Worm (Caenorhabditis elegans) whole organism, late embryonic: ENCODE data around the gene C18D4.6.

Experiments
- C08G9.2 ChIP-seq: sonication (generic microtip); optimal IDR thresholded peaks from 2 replicates; lab custom pipeline; 2016; ENCODE audit warnings: mild to moderate bottlenecking, missing genetic modification characterization, moderate library complexity, missing compliant biosample characterization
- C38D4.7 ChIP-seq: fragments of 200-800 bp; sonication (Bioruptor generic); optimal IDR thresholded peaks from 2 replicates; lab custom pipeline; 2018; ENCODE audit warnings: mild to moderate bottlenecking, missing genetic modification characterization, moderate library complexity, missing compliant biosample characterization
- F13H6.1 ChIP-seq: sonication (generic microtip); optimal IDR thresholded peaks from 2 replicates; lab custom pipeline; 2016; ENCODE audit warnings: missing genetic modification characterization, missing compliant biosample characterization
- K09A11.1 ChIP-seq: sonication (generic microtip); optimal IDR thresholded peaks from 2 replicates; lab custom pipeline; 2017; ENCODE audit warnings: antibody characterized with exemption, mild to moderate bottlenecking, missing genetic modification characterization, missing compliant biosample characterization; ENCODE audit not compliant: insufficient read depth
- Y22D7AL.16 ChIP-seq: sonication (generic microtip); optimal IDR thresholded peaks from 2 replicates; lab custom pipeline; 2016; ENCODE audit warnings: missing genetic modification characterization, missing compliant biosample characterization
- ahr-1 ChIP-seq: sonication (generic microtip); optimal IDR thresholded peaks from 2 replicates; lab custom pipeline; 2016; ENCODE audit warnings: missing genetic modification characterization, missing compliant biosample characterization
- ceh-14 ChIP-seq: sonication (generic microtip); optimal IDR thresholded peaks from 2 replicates; lab custom pipeline; 2016; ENCODE audit warnings: missing genotype, missing genetic modification characterization, missing compliant biosample characterization
- ceh-24 ChIP-seq: sonication (generic microtip); optimal IDR thresholded peaks from 2 replicates; lab custom pipeline; 2016; ENCODE audit warnings: mild to moderate bottlenecking, missing genetic modification characterization, missing compliant biosample characterization
- ceh-30 ChIP-seq: fragments of 150-350 bp; optimal IDR thresholded peaks from 2 replicates; lab custom pipeline; 2014; ENCODE audit warnings: missing biosample characterization, missing genetic modification characterization
- ceh-31 ChIP-seq: sonication (generic microtip); optimal IDR thresholded peaks from 2 replicates; lab custom pipeline; 2016; ENCODE audit warnings: missing genetic modification characterization, missing compliant biosample characterization
- ceh-45 ChIP-seq: fragments of 200-800 bp; sonication (Bioruptor generic); IDR thresholded peaks from 2 replicates; pipeline ENCODE4 v1.3.6; 2022; ENCODE audit warnings: missing genetic modification reagents, missing genetic modification characterization, missing compliant biosample characterization
- ceh-48 ChIP-seq: sonication (generic microtip); optimal IDR thresholded peaks from 2 replicates; lab custom pipeline; 2016; ENCODE audit warnings: missing genetic modification characterization, inconsistent platforms, missing compliant biosample characterization
- ceh-9 ChIP-seq: sonication (generic microtip); optimal IDR thresholded peaks from 2 replicates; lab custom pipeline; 2016; ENCODE audit warnings: mild to moderate bottlenecking, missing genetic modification characterization, inconsistent platforms, missing compliant biosample characterization
- dve-1 ChIP-seq: sonication (generic microtip); optimal IDR thresholded peaks from 2 replicates; lab custom pipeline; 2017; ENCODE audit warnings: antibody characterized with exemption, mild to moderate bottlenecking, missing genetic modification characterization, missing compliant biosample characterization
- elt-2 ChIP-seq: sonication (generic microtip); optimal IDR thresholded peaks from 2 replicates; lab custom pipeline; 2016; ENCODE audit warnings: missing genetic modification reagents, missing genetic modification characterization, missing compliant biosample characterization
- ets-4 ChIP-seq: sonication (generic microtip); optimal IDR thresholded peaks from 2 replicates; lab custom pipeline; 2016; ENCODE audit warnings: missing genetic modification characterization, missing compliant biosample characterization
- eyg-1 ChIP-seq: sonication (generic microtip); optimal IDR thresholded peaks from 2 replicates; lab custom pipeline; 2016; ENCODE audit warnings: missing genotype, missing genetic modification characterization, missing compliant biosample characterization
- fax-1 ChIP-seq: sonication (generic microtip); optimal IDR thresholded peaks from 2 replicates; lab custom pipeline; 2016; ENCODE audit warnings: missing genotype, missing genetic modification characterization, missing compliant biosample characterization
- gmeb-2 ChIP-seq: sonication (generic microtip); optimal IDR thresholded peaks from 2 replicates; lab custom pipeline; 2016; ENCODE audit warnings: missing genetic modification characterization, inconsistent platforms, missing compliant biosample characterization
- hlh-13 ChIP-seq: fragments of 200-800 bp; sonication (Bioruptor generic); optimal IDR thresholded peaks from 2 replicates; lab custom pipeline; 2018; ENCODE audit warnings: mild to moderate bottlenecking, missing genetic modification characterization, missing compliant biosample characterization
- hlh-30 ChIP-seq: sonication (generic microtip); optimal IDR thresholded peaks from 2 replicates; lab custom pipeline; 2017; ENCODE audit warnings: antibody characterized with exemption, missing genetic modification characterization, missing compliant biosample characterization; ENCODE audit not compliant: insufficient read depth
- hlh-6 ChIP-seq: sonication (generic microtip); optimal IDR thresholded peaks from 2 replicates; lab custom pipeline; 2016; ENCODE audit warnings: missing genotype, missing genetic modification characterization, missing compliant biosample characterization
- hlh-8 ChIP-seq: sonication (generic microtip); optimal IDR thresholded peaks from 2 replicates; lab custom pipeline; 2016; ENCODE audit warnings: missing genotype, missing genetic modification characterization, missing compliant biosample characterization
- mec-3 ChIP-seq: sonication (generic microtip); optimal IDR thresholded peaks from 2 replicates; lab custom pipeline; 2016; ENCODE audit warnings: borderline replicate concordance, missing genetic modification characterization, missing compliant biosample characterization
- nfya-1 ChIP-seq: sonication (generic microtip); optimal IDR thresholded peaks from 2 replicates; lab custom pipeline; 2017; ENCODE audit warnings: missing genetic modification characterization, mild to moderate bottlenecking, missing compliant biosample characterization, antibody characterized with exemption, moderate library complexity
- nhr-232 ChIP-seq: sonication (generic microtip); optimal IDR thresholded peaks from 2 replicates; lab custom pipeline; 2016; ENCODE audit warnings: missing genetic modification characterization, missing compliant biosample characterization
- pros-1 ChIP-seq: fragments of 150-350 bp; optimal IDR thresholded peaks from 2 replicates; lab custom pipeline; 2014; ENCODE audit warnings: missing biosample characterization, missing genetic modification reagents, missing genetic modification characterization
- ref-2 ChIP-seq: sonication (generic microtip); optimal IDR thresholded peaks from 2 replicates; lab custom pipeline; 2016; ENCODE audit warnings: missing genetic modification characterization, missing compliant biosample characterization
- rnt-1 ChIP-seq: sonication (generic microtip); optimal IDR thresholded peaks from 2 replicates; lab custom pipeline; 2016; ENCODE audit warnings: missing genetic modification characterization, missing compliant biosample characterization
- sdc-2 ChIP-seq: sonication (generic microtip); optimal IDR thresholded peaks from 2 replicates; lab custom pipeline; 2016; ENCODE audit warnings: missing genotype, missing genetic modification characterization, missing compliant biosample characterization
- sox-2 ChIP-seq: fragments of 200-800 bp; sonication (Bioruptor generic); IDR thresholded peaks from 2 replicates; pipeline ENCODE4 v1.3.6; 2022; ENCODE audit warnings: missing genetic modification reagents, missing genetic modification characterization, missing compliant biosample characterization
- sox-4 ChIP-seq: sonication (generic microtip); optimal IDR thresholded peaks from 2 replicates; lab custom pipeline; 2017; ENCODE audit warnings: mild to moderate bottlenecking, missing genetic modification characterization, inconsistent platforms, missing compliant biosample characterization
- syd-9 ChIP-seq: sonication (generic microtip); optimal IDR thresholded peaks from 2 replicates; lab custom pipeline; 2016; ENCODE audit warnings: mild to moderate bottlenecking, missing genetic modification characterization, moderate library complexity, missing compliant biosample characterization
- tbx-7 ChIP-seq: sonication (generic microtip); optimal IDR thresholded peaks from 2 replicates; lab custom pipeline; 2016; ENCODE audit warnings: missing genotype, missing genetic modification characterization, missing compliant biosample characterization
- ttx-3 ChIP-seq: sonication (generic microtip); optimal IDR thresholded peaks from 2 replicates; lab custom pipeline; 2016; ENCODE audit warnings: missing genetic modification reagents, missing genetic modification characterization, missing compliant biosample characterization
- unc-3 ChIP-seq, 2 experiments: fragments of 200-800 bp in 1 of 2; sonication (Bioruptor generic) in 1 of 2; sonication (generic microtip) in 1 of 2; conservative IDR thresholded peaks in 1 of 2; optimal IDR thresholded peaks in 1 of 2; 2 replicates each; pipeline versions ENCODE4 v1.3.6 to Lab custom; 2016 to 2022; ENCODE audit warnings: missing compliant biosample characterization in 2 of 2, missing genetic modification characterization in 2 of 2, missing genetic modification reagents in 1 of 2
- unc-55 ChIP-seq: sonication (generic microtip); optimal IDR thresholded peaks from 2 replicates; lab custom pipeline; 2017; ENCODE audit warnings: missing biosample characterization, missing genetic modification reagents, missing genetic modification characterization
- unc-86 ChIP-seq: sonication (generic microtip); optimal IDR thresholded peaks from 2 replicates; lab custom pipeline; 2016; ENCODE audit warnings: missing genetic modification characterization, missing compliant biosample characterization

C18D4.6 gene

ce11 chrV:17539289-17539688 is 1.1 kb upstream of the C18D4.6 start:
- TF ChIP-seq fax-1 (tag; lab: Kevin White, UChicago) (no peak), gmeb-2 (no peak), hlh-30 (tag; lab: Kevin White, UChicago) (no peak), ceh-48 (tag; lab: Kevin White, UChicago) (peak; percentile 37), C38D4.7 (GFP tag; lab: Kevin White, UChicago) (no peak), ceh-9 (tag; lab: Kevin White, UChicago) (no peak), sox-2 (GFP tag; lab: Robert Waterston, UW) (no peak), ttx-3 (tag; lab: Kevin White, UChicago) (no peak)
- TF ChIP-seq, all 69 proteins: peak for 1

ce11 chrV:17533200-17533599 is 5.0 kb downstream of the C18D4.6 start:
- TF ChIP-seq K09A11.1 (tag; lab: Kevin White, UChicago) (no peak), nfya-1 (tag; lab: Kevin White, UChicago) (no peak)

DNA sequence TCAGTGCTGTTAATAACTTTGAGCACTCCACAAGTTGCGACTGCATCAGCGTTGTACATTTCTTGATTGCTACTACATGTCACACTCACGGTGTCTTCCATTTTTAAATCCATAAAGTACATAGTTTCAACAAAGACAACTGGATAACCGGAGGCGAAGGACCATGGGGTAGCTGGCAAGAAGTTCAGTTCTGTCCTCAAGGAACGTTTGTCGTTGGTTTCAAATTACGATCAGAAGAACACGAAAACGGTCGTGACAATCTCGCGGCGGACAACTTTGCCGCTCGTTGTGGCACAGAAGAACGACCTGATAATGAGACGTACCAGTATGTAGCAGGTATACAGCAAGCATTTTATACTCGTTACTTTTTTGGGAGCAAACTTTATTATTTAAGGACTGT is 5.5 kb downstream of the C18D4.6 start, which contains the start of gene C18D4.3:
C18D4.3 (minus strand) TSS at position 101 of the 400 bp plus-strand sequence.
- TF ChIP-seq ceh-31, result no peak
- no peak for TF ChIP-seq ceh-30 (tag; lab: Kevin White, UChicago)
- TF ChIP-seq dve-1 (tag; lab: Kevin White, UChicago), result no peak
- no peak for TF ChIP-seq ceh-45 (GFP tag; lab: Robert Waterston, UW)
- no peak for TF ChIP-seq hlh-30 (tag; lab: Kevin White, UChicago)
- no peak for TF ChIP-seq syd-9
- TF ChIP-seq unc-3 (GFP tag; conservative IDR thresholded peaks at IDR 0.05; lab: Robert Waterston, UW), result no peak
- no peak for TF ChIP-seq unc-3 (tag; optimal IDR thresholded peaks at IDR 0.05; lab: Kevin White, UChicago)
- TF ChIP-seq C08G9.2 (tag; lab: Kevin White, UChicago), result no peak
- no peak for TF ChIP-seq hlh-13 (GFP tag; lab: Kevin White, UChicago)
- TF ChIP-seq hlh-6 (tag; lab: Kevin White, UChicago), result no peak
- no peak for TF ChIP-seq elt-2 (tag; lab: Kevin White, UChicago)
- no peak for TF ChIP-seq gmeb-2
- no peak for TF ChIP-seq ets-4 (tag; lab: Kevin White, UChicago)
- no peak for TF ChIP-seq fax-1 (tag; lab: Kevin White, UChicago)
- no peak for TF ChIP-seq hlh-8
- TF ChIP-seq C38D4.7 (GFP tag; lab: Kevin White, UChicago), result no peak
- no peak for TF ChIP-seq sox-4 (tag; lab: Kevin White, UChicago)
- TF ChIP-seq tbx-7, result no peak
- no peak for TF ChIP-seq rnt-1 (tag; lab: Kevin White, UChicago)
- TF ChIP-seq pros-1 (tag; lab: Kevin White, UChicago), result no peak
- TF ChIP-seq, all 69 proteins: peak for 0

DNA sequence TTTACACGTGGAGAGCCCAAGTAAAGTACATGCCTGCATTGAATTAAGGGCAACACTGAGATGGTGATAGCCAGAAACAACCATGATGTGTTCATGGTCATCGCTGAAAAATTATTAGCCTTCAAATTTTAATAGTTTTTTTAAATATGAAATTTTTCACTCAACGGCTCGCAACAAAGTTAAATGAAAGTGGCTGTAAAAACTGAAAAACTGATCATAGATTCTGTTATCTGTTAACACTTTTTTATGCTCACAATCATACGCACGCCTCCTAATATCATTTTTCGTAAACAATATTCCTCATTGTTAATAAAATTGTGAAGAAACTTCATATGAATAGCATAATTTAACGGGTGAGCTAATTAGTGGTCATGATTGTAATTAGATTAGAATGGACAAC is 6.8 kb downstream of the C18D4.6 start, which contains the start of gene C18D4.4:
C18D4.4 (minus strand) TSS at position 101 of the 400 bp plus-strand sequence.
- TF ChIP-seq hlh-8 (no peak), rnt-1 (tag; lab: Kevin White, UChicago) (no peak), unc-86 (no peak), C38D4.7 (GFP tag; lab: Kevin White, UChicago) (no peak)

- TF ChIP-seq ref-2 (tag; lab: Kevin White, UChicago), result no peak
- TF ChIP-seq ahr-1 (tag; lab: Kevin White, UChicago), result no peak
- TF ChIP-seq Y22D7AL.16 (tag; lab: Kevin White, UChicago), result no peak
- no peak for TF ChIP-seq F13H6.1
- TF ChIP-seq dve-1 (tag; lab: Kevin White, UChicago), result no peak
- no peak for TF ChIP-seq C08G9.2 (tag; lab: Kevin White, UChicago)
- no peak for TF ChIP-seq nhr-232 (tag; lab: Kevin White, UChicago)
- TF ChIP-seq mec-3 (tag; lab: Kevin White, UChicago), result no peak
- TF ChIP-seq gmeb-2, result no peak
- TF ChIP-seq ets-4 (tag; lab: Kevin White, UChicago), result no peak
- TF ChIP-seq ceh-14 (tag; lab: Kevin White, UChicago), result no peak
- TF ChIP-seq pros-1 (tag; lab: Kevin White, UChicago), result no peak
- TF ChIP-seq tbx-7, result no peak
- no peak for TF ChIP-seq ceh-24
- no peak for TF ChIP-seq eyg-1 (tag; lab: Kevin White, UChicago)
- TF ChIP-seq sdc-2, result no peak
- TF ChIP-seq syd-9, result no peak
- no peak for TF ChIP-seq unc-55 (GFP tag; lab: Kevin White, UChicago)
- TF ChIP-seq, all 69 proteins: peak for 0
These were observed 7.7 kb downstream of the C18D4.6 start, which contains the start of gene C18D4.12 for ce11 chrV:17530486-17530885. Gene C18D4.12, minus strand, starts transcription at chrV:17530586.
